Worm (Caenorhabditis elegans) whole organism, L1 larva: ENCODE data around the gene F58D2.4.

ENCODE experiments used
- C04F5.9 ChIP-seq: sonication (generic microtip); optimal IDR thresholded peaks from 2 replicates; lab custom pipeline; 2016; ENCODE audit warnings: missing genetic modification characterization, missing compliant biosample characterization
- C16A3.4 ChIP-seq: fragments of 150-350 bp; optimal IDR thresholded peaks from 2 replicates; lab custom pipeline; 2014; ENCODE audit warnings: missing biosample characterization, missing genetic modification characterization
- F16B12.6 ChIP-seq: fragments of 150-350 bp; optimal IDR thresholded peaks from 2 replicates; lab custom pipeline; 2014; ENCODE audit warnings: missing biosample characterization, missing genetic modification characterization
- aha-1 ChIP-seq: fragments of 150-350 bp; optimal IDR thresholded peaks from 2 replicates; lab custom pipeline; 2014; ENCODE audit warnings: missing biosample characterization, missing genetic modification characterization
- aly-2 ChIP-seq: fragments of 150-350 bp; optimal IDR thresholded peaks from 2 replicates; lab custom pipeline; 2014; ENCODE audit warnings: missing biosample characterization, missing genetic modification characterization
- ceh-88 ChIP-seq: fragments of 200-800 bp; sonication (Bioruptor generic); IDR thresholded peaks from 2 replicates; pipeline ENCODE4 v1.3.6; 2022; ENCODE audit warnings: missing genetic modification characterization, missing compliant biosample characterization
- ceh-90 ChIP-seq: sonication (generic microtip); optimal IDR thresholded peaks from 2 replicates; lab custom pipeline; 2016; ENCODE audit warnings: missing genetic modification characterization, missing compliant biosample characterization
- dpl-1 ChIP-seq, 3 experiments: fragments of 150-350 bp in 2 of 3; sonication (generic microtip) in 1 of 3; optimal IDR thresholded peaks; 2 replicates each; lab custom pipeline; 2014 to 2017; ENCODE audit warnings: missing biosample characterization in 3 of 3, missing genetic modification characterization in 3 of 3, missing genetic modification reagents in 3 of 3
- dsc-1 ChIP-seq: sonication (generic microtip); optimal IDR thresholded peaks from 2 replicates; lab custom pipeline; 2016; ENCODE audit warnings: mild to moderate bottlenecking, missing genetic modification characterization, missing compliant biosample characterization
- egl-13 ChIP-seq: sonication (generic microtip); optimal IDR thresholded peaks from 2 replicates; lab custom pipeline; 2016; ENCODE audit warnings: missing genotype, missing genetic modification reagents, missing genetic modification characterization, missing compliant biosample characterization
- elt-2 ChIP-seq: sonication (generic microtip); optimal IDR thresholded peaks from 2 replicates; lab custom pipeline; 2016; ENCODE audit warnings: missing genetic modification characterization, mild to moderate bottlenecking, inconsistent platforms, missing compliant biosample characterization, missing genetic modification reagents
- elt-3 ChIP-seq, 6 experiments: fragments of 150-350 bp in 1 of 6; sonication (generic microtip); optimal IDR thresholded peaks; 2 replicates each; lab custom pipeline; 2017 to 2018; ENCODE audit warnings: missing biosample characterization in 6 of 6, missing genetic modification characterization in 6 of 6, inconsistent platforms in 1 of 6
- fkh-10 ChIP-seq: sonication (generic microtip); optimal IDR thresholded peaks from 2 replicates; lab custom pipeline; 2017; ENCODE audit warnings: missing biosample characterization, missing genetic modification reagents, missing genetic modification characterization
- fkh-4 ChIP-seq: sonication (generic microtip); optimal IDR thresholded peaks from 2 replicates; lab custom pipeline; 2016; ENCODE audit warnings: missing compliant biosample characterization, missing genetic modification characterization, borderline replicate concordance
- fkh-8 ChIP-seq: sonication (generic microtip); optimal IDR thresholded peaks from 2 replicates; lab custom pipeline; 2016; ENCODE audit warnings: mild to moderate bottlenecking, missing genetic modification characterization, missing compliant biosample characterization
- grh-1 ChIP-seq: fragments of 200-800 bp; sonication (Bioruptor generic); IDR thresholded peaks from 2 replicates; pipeline ENCODE4 v1.3.6; 2022; ENCODE audit warnings: missing genetic modification reagents, missing genetic modification characterization, missing compliant biosample characterization
- hlh-17 ChIP-seq: fragments of 200-800 bp; sonication (Bioruptor generic); optimal IDR thresholded peaks from 2 replicates; lab custom pipeline; 2018; ENCODE audit warnings: missing genetic modification characterization, mild to moderate bottlenecking, missing compliant biosample characterization, moderate library complexity, borderline replicate concordance
- hpl-2 ChIP-seq: fragments of 150-350 bp; optimal IDR thresholded peaks from 2 replicates; lab custom pipeline; 2014; ENCODE audit warnings: missing biosample characterization, missing genetic modification reagents, missing genetic modification characterization
- lin-13 ChIP-seq: fragments of 150-350 bp; optimal IDR thresholded peaks from 2 replicates; lab custom pipeline; 2014; ENCODE audit warnings: missing biosample characterization, missing genetic modification reagents, missing genetic modification characterization
- lin-39 ChIP-seq: fragments of 150-350 bp; optimal IDR thresholded peaks from 2 replicates; lab custom pipeline; 2014; ENCODE audit warnings: missing biosample characterization, missing genetic modification reagents, missing genetic modification characterization
- mab-9 ChIP-seq: fragments of 200-800 bp; sonication (Bioruptor generic); IDR thresholded peaks from 2 replicates; pipeline ENCODE4 v1.3.6; 2022; ENCODE audit warnings: missing genetic modification reagents, missing genetic modification characterization, missing compliant biosample characterization
- nhr-20 ChIP-seq: sonication (generic microtip); optimal IDR thresholded peaks from 2 replicates; lab custom pipeline; 2016; ENCODE audit warnings: mild to moderate bottlenecking, missing genetic modification characterization, missing compliant biosample characterization
- nhr-47 ChIP-seq: sonication (generic microtip); optimal IDR thresholded peaks from 2 replicates; lab custom pipeline; 2016; ENCODE audit warnings: mild to moderate bottlenecking, missing genetic modification characterization, moderate library complexity, missing compliant biosample characterization
- nhr-76 ChIP-seq: sonication (generic microtip); optimal IDR thresholded peaks from 2 replicates; lab custom pipeline; 2017; ENCODE audit warnings: missing biosample characterization, missing genetic modification characterization
- nhr-85 ChIP-seq: sonication (generic microtip); peaks from one replicate; lab custom pipeline; 2016; ENCODE audit warnings: missing genetic modification characterization, inconsistent platforms, missing compliant biosample characterization
- nhr-90 ChIP-seq: sonication (generic microtip); optimal IDR thresholded peaks from 2 replicates; lab custom pipeline; 2016; ENCODE audit warnings: mild to moderate bottlenecking, missing genetic modification characterization, missing compliant biosample characterization; ENCODE audit not compliant: poor library complexity
- pag-3 ChIP-seq: sonication (generic microtip); optimal IDR thresholded peaks from 2 replicates; lab custom pipeline; 2017; ENCODE audit warnings: missing genetic modification characterization, mild to moderate bottlenecking, missing compliant biosample characterization, antibody characterized with exemption, borderline replicate concordance; ENCODE audit not compliant: insufficient read depth
- pax-3 ChIP-seq: fragments of 200-800 bp; sonication (Bioruptor generic); optimal IDR thresholded peaks from 2 replicates; lab custom pipeline; 2018; ENCODE audit warnings: mild to moderate bottlenecking, missing genetic modification characterization, moderate library complexity, missing compliant biosample characterization
- pqm-1 ChIP-seq: sonication (generic microtip); optimal IDR thresholded peaks from 3 replicates; lab custom pipeline; 2017; ENCODE audit warnings: missing biosample characterization, missing genetic modification characterization
- rnt-1 ChIP-seq: sonication (generic microtip); optimal IDR thresholded peaks from 2 replicates; lab custom pipeline; 2016; ENCODE audit warnings: mild to moderate bottlenecking, missing genetic modification characterization, moderate library complexity, missing compliant biosample characterization
- sox-4 ChIP-seq: sonication (generic microtip); optimal IDR thresholded peaks from 2 replicates; lab custom pipeline; 2016; ENCODE audit warnings: missing genetic modification characterization, missing compliant biosample characterization
- sptf-1 ChIP-seq: fragments of 150-350 bp; optimal IDR thresholded peaks from 2 replicates; lab custom pipeline; 2014; ENCODE audit warnings: missing biosample characterization, missing genetic modification characterization
- sup-37 ChIP-seq: fragments of 200-800 bp; sonication (Bioruptor generic); optimal IDR thresholded peaks from 2 replicates; lab custom pipeline; 2018; ENCODE audit warnings: mild to moderate bottlenecking, missing genetic modification characterization, missing compliant biosample characterization
- swsn-7 ChIP-seq: sonication (generic microtip); optimal IDR thresholded peaks from 2 replicates; lab custom pipeline; 2016; ENCODE audit warnings: missing genetic modification characterization, missing compliant biosample characterization
- tlp-1 ChIP-seq: fragments of 150-350 bp; optimal IDR thresholded peaks from 2 replicates; lab custom pipeline; 2014; ENCODE audit warnings: missing biosample characterization, missing genetic modification characterization
- unc-130 ChIP-seq: fragments of 150-350 bp; optimal IDR thresholded peaks from 2 replicates; lab custom pipeline; 2017; ENCODE audit warnings: missing biosample characterization, missing genetic modification characterization, inconsistent platforms
- unc-62 ChIP-seq: fragments of 150-350 bp; optimal IDR thresholded peaks from 2 replicates; lab custom pipeline; 2014; ENCODE audit warnings: missing biosample characterization, missing genetic modification reagents, missing genetic modification characterization
- unc-86 ChIP-seq: sonication (generic microtip); optimal IDR thresholded peaks from 2 replicates; lab custom pipeline; 2016; ENCODE audit warnings: missing genetic modification characterization, missing compliant biosample characterization
- unc-98 ChIP-seq: fragments of 200-800 bp; sonication (Bioruptor generic); IDR thresholded peaks from 2 replicates; pipeline ENCODE4 v1.3.6; 2022; ENCODE audit warnings: missing genetic modification characterization, missing compliant biosample characterization
- zag-1 ChIP-seq: fragments of 150-350 bp; optimal IDR thresholded peaks from 2 replicates; lab custom pipeline; 2014; ENCODE audit warnings: missing biosample characterization, missing genetic modification characterization
- ztf-4 ChIP-seq: fragments of 150-350 bp; optimal IDR thresholded peaks from 2 replicates; lab custom pipeline; 2014; ENCODE audit warnings: missing biosample characterization, missing genetic modification characterization

Gene F58D2.4

ce11 chrIV:13231393-13231792 lies 42.5 kb upstream of the F58D2.4 start (continued):
- TF ChIP-seq aha-1 (tag; lab: Kevin White, UChicago), result no peak
- TF ChIP-seq rnt-1 (tag; lab: Kevin White, UChicago), result no peak
- TF ChIP-seq fkh-4 (tag; lab: Kevin White, UChicago), result no peak
- no peak for TF ChIP-seq unc-98 (GFP tag; lab: Robert Waterston, UW)
- no peak for TF ChIP-seq sup-37
- TF ChIP-seq pqm-1 (tag; lab: Kevin White, UChicago), result no peak
- TF ChIP-seq dpl-1 (GFP tag; optimal IDR thresholded peaks at IDR 0.05; lab: Kevin White, UChicago), result peak; percentile 15 to 68 (median 40)
- no peak for TF ChIP-seq elt-3 (tag; optimal IDR thresholded peaks at IDR 0.05; lab: Kevin White, UChicago)
- TF ChIP-seq pag-3, result no peak
- peak; percentile 1 for TF ChIP-seq nhr-47 (tag; lab: Kevin White, UChicago)
- no peak for TF ChIP-seq nhr-76 (tag; lab: Kevin White, UChicago)
- no peak for TF ChIP-seq unc-62 (GFP tag; lab: Kevin White, UChicago)
- peak; percentile 68 for TF ChIP-seq C16A3.4 (tag; lab: Kevin White, UChicago)
- no peak for TF ChIP-seq sptf-1 (tag; lab: Kevin White, UChicago)
- peak; percentile 34 for TF ChIP-seq fkh-8 (tag; lab: Kevin White, UChicago)
- no peak for TF ChIP-seq lin-39 (tag; lab: Kevin White, UChicago)
- TF ChIP-seq swsn-7 (tag; lab: Kevin White, UChicago), result peak; percentile 11
- TF ChIP-seq zag-1 (tag; lab: Kevin White, UChicago), result no peak

ce11 chrIV:13221657-13222056 lies 32.8 kb upstream of the F58D2.4 start, which contains the start of gene C48D1.5:
C48D1.5 (plus strand) TSS chrIV:13221957.
- TF ChIP-seq elt-2 (tag; lab: Kevin White, UChicago) (peak; percentile 33), ceh-90 (no peak), unc-86 (tag; lab: Kevin White, UChicago) (no peak), egl-13 (tag; lab: Kevin White, UChicago) (no peak), aly-2 (tag; lab: Kevin White, UChicago) (no peak)

- no peak for TF ChIP-seq ceh-88 (GFP tag; lab: Robert Waterston, UW)
- peak; percentile 72 for TF ChIP-seq fkh-10 (GFP tag; lab: Kevin White, UChicago)
Observed at ce11 chrIV:13220594-13220993, 31.7 kb upstream of the F58D2.4 start.

- TF ChIP-seq pax-3 (no peak), F16B12.6 (tag; lab: Kevin White, UChicago) (no peak), nhr-47 (tag; lab: Kevin White, UChicago) (no peak), lin-13 (no peak), nhr-90 (tag; lab: Kevin White, UChicago) (no peak), sox-4 (no peak), mab-9 (GFP tag; lab: Robert Waterston, UW) (no peak), swsn-7 (tag; lab: Kevin White, UChicago) (no peak), unc-130 (tag; lab: Kevin White, UChicago) (no peak), unc-62 (GFP tag; lab: Kevin White, UChicago) (no peak), hlh-17 (no peak), ztf-4 (tag; lab: Kevin White, UChicago) (no peak), nhr-20 (tag; lab: Kevin White, UChicago) (no peak), C04F5.9 (tag; lab: Kevin White, UChicago) (no peak), hpl-2 (no peak), tlp-1 (tag; lab: Kevin White, UChicago) (no peak), dsc-1 (tag; lab: Kevin White, UChicago) (no peak), grh-1 (GFP tag; lab: Robert Waterston, UW) (no peak), unc-98 (GFP tag; lab: Robert Waterston, UW) (no peak), nhr-85 (no peak)
Observed at ce11 chrIV:13214466-13214865, 25.6 kb upstream of the F58D2.4 start, which contains the start of gene cho-1. cho-1 (minus strand) TSS chrIV:13214566.
